Worm (Caenorhabditis elegans) whole organism, late embryonic: ENCODE data around the gene czw-1.

Experiments
- ceh-18 ChIP-seq: sonication (generic microtip); optimal IDR thresholded peaks from 2 replicates; lab custom pipeline; 2016; ENCODE audit warnings: missing genetic modification characterization, missing compliant biosample characterization
- hlh-15 ChIP-seq: sonication (generic microtip); optimal IDR thresholded peaks from 2 replicates; lab custom pipeline; 2016; ENCODE audit warnings: missing genetic modification characterization, missing compliant biosample characterization
- hlh-6 ChIP-seq: sonication (generic microtip); optimal IDR thresholded peaks from 2 replicates; lab custom pipeline; 2016; ENCODE audit warnings: missing genotype, missing genetic modification characterization, missing compliant biosample characterization
- hlh-8 ChIP-seq: sonication (generic microtip); optimal IDR thresholded peaks from 2 replicates; lab custom pipeline; 2016; ENCODE audit warnings: missing genotype, missing genetic modification characterization, missing compliant biosample characterization
- nhr-11 ChIP-seq: fragments of 150-350 bp; optimal IDR thresholded peaks from 2 replicates; lab custom pipeline; 2014; ENCODE audit warnings: missing biosample characterization, missing genetic modification characterization

DNA sequence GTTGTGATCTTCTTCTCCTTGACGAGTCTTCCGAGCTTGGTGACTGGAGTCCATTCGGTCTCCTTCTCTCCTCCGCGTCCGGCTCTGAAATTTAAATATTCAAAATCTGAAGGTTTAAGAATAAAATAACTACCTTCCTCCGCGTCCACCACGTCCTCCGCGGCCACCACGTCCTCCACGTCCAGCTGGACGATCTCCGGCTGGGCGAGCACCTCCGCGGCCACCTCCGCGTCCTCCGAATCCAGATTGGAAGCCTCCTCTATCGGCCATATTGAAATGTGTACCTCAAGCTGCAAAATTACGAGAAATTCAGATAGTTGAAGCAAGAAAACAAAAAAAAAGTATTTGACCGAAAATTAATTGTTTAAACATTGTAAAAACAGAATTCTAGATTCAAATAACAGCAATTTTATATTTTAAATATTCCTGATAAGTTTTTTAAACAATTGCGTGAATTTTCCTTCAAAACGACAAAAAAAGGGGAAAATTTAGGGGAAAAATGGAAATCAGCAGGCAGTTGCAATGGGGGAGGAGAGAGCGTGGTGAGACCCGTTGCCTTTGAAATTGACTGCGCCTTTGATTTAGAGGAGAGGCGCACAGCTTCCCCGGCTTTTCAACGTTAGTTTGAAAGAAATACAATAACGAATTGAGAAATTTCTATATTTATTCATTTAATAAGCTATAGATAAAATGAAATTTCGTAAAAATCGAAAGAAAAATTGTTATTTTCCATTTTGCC lies 20.4 kb downstream of the czw-1 start, which contains the start of gene rps-2:
- TF ChIP-seq hlh-8 (tag; lab: Kevin White, UChicago) (no peak), ceh-18 (tag; lab: Kevin White, UChicago) (no peak), nhr-11 (no peak), hlh-6 (no peak), hlh-15 (no peak)
